Fruit fly (Drosophila melanogaster) whole organism, embryonic: Measurements from ENCODE around the gene peb.
A peak's percentile ranks its signal among the peaks of the same experiment; 100 is the strongest.

ENCODE experiments used
- Bdp1 ChIP-seq: fragments of 200-800 bp; sonication (Bioruptor generic); optimal IDR thresholded peaks from 3 replicates; lab custom pipeline; 2016; ENCODE audit warnings: missing biosample characterization, missing genetic modification characterization
- Blimp-1 ChIP-seq: fragments of 200-800 bp; sonication (Bioruptor generic); optimal IDR thresholded peaks from 3 replicates; lab custom pipeline; 2018; ENCODE audit warnings: missing biosample characterization, missing genetic modification characterization, mild to moderate bottlenecking, moderate library complexity, missing genetic modification reagents
- CG10565 ChIP-seq: fragments of 200-800 bp; sonication (Bioruptor generic); optimal IDR thresholded peaks from 3 replicates; lab custom pipeline; 2016; ENCODE audit warnings: missing biosample characterization, mild to moderate bottlenecking, missing genetic modification characterization
- CG12299 ChIP-seq: fragments of 200-800 bp; sonication (Bioruptor generic); optimal IDR thresholded peaks from 2 replicates; lab custom pipeline; 2018; ENCODE audit warnings: missing biosample characterization, mild to moderate bottlenecking, missing genetic modification characterization
- CG12391 ChIP-seq: fragments of 200-800 bp; sonication (Bioruptor generic); optimal IDR thresholded peaks from 3 replicates; lab custom pipeline; 2018; ENCODE audit warnings: missing biosample characterization, mild to moderate bottlenecking, missing genetic modification characterization, moderate library complexity
- CG15011 ChIP-seq: fragments of 200-800 bp; sonication (Bioruptor generic); optimal IDR thresholded peaks from 3 replicates; lab custom pipeline; 2018; ENCODE audit warnings: missing biosample characterization, mild to moderate bottlenecking, missing genetic modification characterization
- CG15514 ChIP-seq: fragments of 200-800 bp; sonication (Bioruptor generic); optimal IDR thresholded peaks from 3 replicates; lab custom pipeline; 2017; ENCODE audit warnings: missing biosample characterization, missing genetic modification characterization, mild to moderate bottlenecking, moderate library complexity, missing genetic modification reagents
- CG16863 ChIP-seq: fragments of 200-800 bp; sonication (Bioruptor generic); optimal IDR thresholded peaks from 3 replicates; lab custom pipeline; 2016; ENCODE audit warnings: missing biosample characterization, missing genetic modification characterization
- CG2712 ChIP-seq: fragments of 200-800 bp; optimal IDR thresholded peaks from 3 replicates; lab custom pipeline; 2019; ENCODE audit warnings: missing biosample characterization, mild to moderate bottlenecking, missing genetic modification characterization, moderate library complexity
- CG2889 ChIP-seq: fragments of 200-800 bp; sonication (Bioruptor generic); IDR thresholded peaks from 3 replicates; pipeline ENCODE4 v1.3.6; 2022; ENCODE audit warnings: missing biosample characterization, missing genetic modification characterization
- CG31388 ChIP-seq: fragments of 200-800 bp; sonication (Bioruptor generic); optimal IDR thresholded peaks from 2 replicates; lab custom pipeline; 2016; ENCODE audit warnings: missing biosample characterization, missing genetic modification characterization
- CG32772 ChIP-seq: fragments of 200-800 bp; sonication (Bioruptor generic); IDR thresholded peaks from 2 replicates; pipeline ENCODE4 v1.3.6; 2022; ENCODE audit warnings: missing biosample characterization, missing genetic modification characterization
- CG33557 ChIP-seq: fragments of 200-800 bp; sonication (Bioruptor generic); optimal IDR thresholded peaks from 2 replicates; lab custom pipeline; 2019; ENCODE audit warnings: missing biosample characterization, mild to moderate bottlenecking, missing genetic modification characterization, moderate library complexity
- CG3407 ChIP-seq: fragments of 200-800 bp; sonication (Bioruptor generic); optimal IDR thresholded peaks from 2 replicates; lab custom pipeline; 2018; ENCODE audit warnings: missing biosample characterization, mild to moderate bottlenecking, missing genetic modification characterization
- CG3726 ChIP-seq: fragments of 200-800 bp; sonication (Bioruptor generic); IDR thresholded peaks from 3 replicates; pipeline ENCODE4, ENCODE4 v1.3.6; 2022; ENCODE audit warnings: missing biosample characterization, missing genetic modification characterization
- CG4404 ChIP-seq: fragments of 200-800 bp; sonication (Bioruptor generic); IDR thresholded peaks from 2 replicates; pipeline ENCODE4 v1.3.6; 2022; ENCODE audit warnings: missing biosample characterization, missing genetic modification characterization
- CG4617 ChIP-seq: fragments of 200-800 bp; sonication (Bioruptor generic); optimal IDR thresholded peaks from 3 replicates; lab custom pipeline; 2016; ENCODE audit warnings: missing biosample characterization, missing genetic modification characterization, borderline replicate concordance
- CG6254 ChIP-seq: fragments of 200-800 bp; sonication (Bioruptor generic); optimal IDR thresholded peaks from 3 replicates; lab custom pipeline; 2017; ENCODE audit warnings: mild to moderate bottlenecking, missing biosample characterization, missing genetic modification reagents, missing genetic modification characterization
- CG6683 ChIP-seq: fragments of 200-800 bp; sonication (Bioruptor generic); optimal IDR thresholded peaks from 2 replicates; lab custom pipeline; 2017; ENCODE audit warnings: missing biosample characterization, mild to moderate bottlenecking, missing genetic modification characterization, missing genetic modification reagents
- CG7839 ChIP-seq: fragments of 200-800 bp; sonication (Bioruptor generic); optimal IDR thresholded peaks from 3 replicates; lab custom pipeline; 2018; ENCODE audit warnings: missing biosample characterization, mild to moderate bottlenecking, missing genetic modification characterization, moderate library complexity
- CG8290 ChIP-seq, 3 experiments: fragments of 200-800 bp; sonication (Bioruptor generic); optimal IDR thresholded peaks; 2 replicates each; lab custom pipeline; 2016 to 2019; ENCODE audit warnings: missing biosample characterization in 3 of 3, missing genetic modification characterization in 3 of 3, mild to moderate bottlenecking in 2 of 3, moderate library complexity in 1 of 3
- CG8765 ChIP-seq: fragments of 200-800 bp; sonication (Bioruptor generic); IDR thresholded peaks from 2 replicates; pipeline ENCODE4 v1.3.6; 2022; ENCODE audit warnings: missing biosample characterization, missing genetic modification characterization
- CG8944 ChIP-seq: fragments of 200-800 bp; sonication (Bioruptor generic); optimal IDR thresholded peaks from 3 replicates; lab custom pipeline; 2016; ENCODE audit warnings: missing biosample characterization, missing genetic modification characterization
- Dad ChIP-seq: fragments of 200-800 bp; sonication (Bioruptor generic); optimal IDR thresholded peaks from 3 replicates; lab custom pipeline; 2016; ENCODE audit warnings: missing biosample characterization, missing genetic modification characterization
- Gsc ChIP-seq: fragments of 200-800 bp; sonication (Bioruptor generic); IDR thresholded peaks from 2 replicates; pipeline ENCODE4 v1.3.6; 2022; ENCODE audit warnings: missing biosample characterization, missing genetic modification characterization
- HLH54F ChIP-seq: fragments of 200-800 bp; sonication (Bioruptor generic); optimal IDR thresholded peaks from 3 replicates; lab custom pipeline; 2016; ENCODE audit warnings: missing biosample characterization, missing genetic modification characterization
- Mes4 ChIP-seq: fragments of 200-800 bp; sonication (Bioruptor generic); optimal IDR thresholded peaks from 2 replicates; lab custom pipeline; 2016; ENCODE audit warnings: missing biosample characterization, missing genetic modification characterization
- Nf-YB ChIP-seq: fragments of 200-800 bp; sonication (Bioruptor generic); optimal IDR thresholded peaks from 3 replicates; lab custom pipeline; 2019; ENCODE audit warnings: missing biosample characterization, mild to moderate bottlenecking, missing genetic modification characterization, moderate library complexity
- Optix ChIP-seq: fragments of 200-800 bp; sonication (Bioruptor generic); IDR thresholded peaks from 3 replicates; pipeline ENCODE4 v1.3.6; 2022; ENCODE audit warnings: missing biosample characterization, missing genetic modification characterization
- Taf1 ChIP-seq: fragments of 200-800 bp; sonication (Bioruptor generic); IDR thresholded peaks from 2 replicates; pipeline ENCODE4 v1.3.6; 2022; ENCODE audit warnings: missing biosample characterization, missing genetic modification characterization
- Vsx1 ChIP-seq: fragments of 200-800 bp; sonication (Bioruptor generic); optimal IDR thresholded peaks from 2 replicates; lab custom pipeline; 2017; ENCODE audit warnings: missing biosample characterization, mild to moderate bottlenecking, missing genetic modification characterization, missing genetic modification reagents
- ac ChIP-seq: fragments of 200-800 bp; sonication (Bioruptor generic); optimal IDR thresholded peaks from 3 replicates; lab custom pipeline; 2017; ENCODE audit warnings: missing biosample characterization, mild to moderate bottlenecking, missing genetic modification characterization
- corto ChIP-seq: fragments of 200-800 bp; sonication (Bioruptor generic); optimal IDR thresholded peaks from 2 replicates; lab custom pipeline; 2016; ENCODE audit warnings: missing biosample characterization, mild to moderate bottlenecking, missing genetic modification characterization, moderate library complexity
- eyg ChIP-seq: fragments of 200-800 bp; sonication (Bioruptor generic); optimal IDR thresholded peaks from 3 replicates; lab custom pipeline; 2016; ENCODE audit warnings: missing biosample characterization, missing genetic modification characterization
- ftz-f1 ChIP-seq: fragments of 200-800 bp; sonication (Bioruptor generic); optimal IDR thresholded peaks from 2 replicates; lab custom pipeline; 2016; ENCODE audit warnings: missing biosample characterization, missing genetic modification characterization
- inv ChIP-seq: fragments of 200-800 bp; sonication (Bioruptor generic); IDR thresholded peaks from 2 replicates; pipeline ENCODE4 v1.3.6; 2022; ENCODE audit warnings: missing biosample characterization, missing genetic modification characterization; ENCODE audit not compliant: partially characterized antibody
- lola ChIP-seq, 3 experiments: fragments of >200 bp in 2 of 3; fragments of 200-800 bp in 1 of 3; sonication (Bioruptor generic) in 1 of 3; optimal IDR thresholded peaks; 2 replicates each; lab custom pipeline; 2017 to 2019; ENCODE audit warnings: missing biosample characterization in 3 of 3, missing genetic modification characterization in 3 of 3, mild to moderate bottlenecking in 1 of 3, moderate library complexity in 1 of 3
- nau ChIP-seq: fragments of 200-800 bp; sonication (Bioruptor generic); optimal IDR thresholded peaks from 3 replicates; lab custom pipeline; 2017; ENCODE audit warnings: missing biosample characterization, mild to moderate bottlenecking, missing genetic modification characterization, missing genetic modification reagents
- nerfin-2 ChIP-seq: fragments of 200-800 bp; sonication (Bioruptor generic); IDR thresholded peaks from 2 replicates; pipeline ENCODE4 v1.3.6; 2022; ENCODE audit warnings: missing biosample characterization, missing genetic modification characterization; ENCODE audit not compliant: partially characterized antibody
- otp ChIP-seq: fragments of 200-800 bp; sonication (Bioruptor generic); IDR thresholded peaks from 3 replicates; pipeline ENCODE4, ENCODE4 v1.3.6; 2022; ENCODE audit warnings: missing biosample characterization, missing genetic modification characterization
- pan ChIP-seq, 4 experiments: fragments of >200 bp in 3 of 4; fragments of 200-800 bp in 1 of 4; sonication (Bioruptor generic) in 1 of 4; optimal IDR thresholded peaks in 3 of 4; IDR thresholded peaks in 1 of 4; 2 replicates each; pipeline versions ENCODE4 v1.3.6 to Lab custom; 2017 to 2022; ENCODE audit warnings: missing biosample characterization in 2 of 4, missing genetic modification characterization in 2 of 4, mixed read lengths in 1 of 4
- rib ChIP-seq: fragments of 200-800 bp; sonication (Bioruptor generic); IDR thresholded peaks from 2 replicates; pipeline ENCODE4 v1.3.6; 2022; ENCODE audit warnings: missing biosample characterization, missing genetic modification characterization
- ro ChIP-seq: fragments of 200-800 bp; sonication (Bioruptor generic); IDR thresholded peaks from 2 replicates; pipeline ENCODE4 v1.3.6; 2022; ENCODE audit warnings: missing biosample characterization, missing genetic modification characterization
- schlank ChIP-seq: fragments of 200-800 bp; sonication (Bioruptor generic); optimal IDR thresholded peaks from 2 replicates; lab custom pipeline; 2018; ENCODE audit warnings: missing biosample characterization, mild to moderate bottlenecking, missing genetic modification characterization
- sr ChIP-seq: fragments of 200-800 bp; sonication (Bioruptor generic); IDR thresholded peaks from 3 replicates; pipeline ENCODE4 v1.3.6; 2022; ENCODE audit warnings: missing biosample characterization, missing genetic modification characterization
- tio ChIP-seq: fragments of 200-800 bp; sonication (Bioruptor generic); optimal IDR thresholded peaks from 2 replicates; lab custom pipeline; 2017; ENCODE audit warnings: missing biosample characterization, missing genetic modification characterization, inconsistent platforms
- trem ChIP-seq: fragments of 200-800 bp; optimal IDR thresholded peaks from 3 replicates; lab custom pipeline; 2019; ENCODE audit warnings: missing biosample characterization, mild to moderate bottlenecking, missing genetic modification characterization, moderate library complexity

The peb gene

dm6 chrX:4666650-4667360 is 49.4 kb downstream of the peb start, which contains the start of gene CG3009 (continued):
- TF ChIP-seq CG15514 (GFP tag; lab: Kevin White, UChicago) (peak; percentile 95), Vsx1 (peak; percentile 92), Bdp1 (GFP tag; lab: Kevin White, UChicago) (peak; percentile 92), CG3726 (peak; percentile 94), Optix (GFP tag; lab: Robert Waterston, UW) (peak; percentile 98), CG31388 (GFP tag; lab: Kevin White, UChicago) (peak; percentile 94), CG3407 (GFP tag; lab: Kevin White, UChicago) (peak; percentile 92), CG4617 (GFP tag; lab: Kevin White, UChicago) (peak; percentile 96), nerfin-2 (no peak), CG4404 (peak; percentile 94), inv (GFP tag; lab: Robert Waterston, UW) (no peak), pan (optimal IDR thresholded peaks at IDR 0.05; lab: Kevin White, UChicago) (no peak), pan (GFP tag; optimal IDR thresholded peaks at IDR 0.05 in 1 of 2, IDR thresholded peaks at IDR 0.05 in 1 of 2) (peak in 1 of 2 experiments; percentile 98), eyg (peak; percentile 97), Taf1 (GFP tag; lab: Robert Waterston, UW) (peak; percentile 95), CG33557 (GFP tag; lab: Kevin White, UChicago) (peak; percentile 79), Mes4 (GFP tag; lab: Kevin White, UChicago) (peak; percentile 97), ro (GFP tag; lab: Robert Waterston, UW) (peak; percentile 87), Gsc (GFP tag; lab: Robert Waterston, UW) (peak; percentile 93), Blimp-1 (GFP tag; lab: Kevin White, UChicago) (peak; percentile 94), CG15011 (GFP tag; lab: Kevin White, UChicago) (peak; percentile 94), trem (peak; percentile 89), ac (GFP tag; lab: Kevin White, UChicago) (peak; percentile 75), CG6683 (GFP tag; lab: Kevin White, UChicago) (peak; percentile 95), corto (peak; percentile 88), CG8944 (GFP tag; lab: Kevin White, UChicago) (peak; percentile 98), otp (peak; percentile 95), tio (GFP tag; lab: Kevin White, UChicago) (peak; percentile 93), CG7839 (tag; lab: Kevin White, UChicago) (peak; percentile 98), CG32772 (GFP tag; lab: Robert Waterston, UW) (peak; percentile 97), CG16863 (GFP tag; lab: Kevin White, UChicago) (peak; percentile 97), nau (GFP tag; lab: Kevin White, UChicago) (peak; percentile 96), sr (peak; percentile 99), CG12299 (tag; lab: Kevin White, UChicago) (peak; percentile 96), CG8765 (peak; percentile 89), rib (GFP tag; lab: Robert Waterston, UW) (peak; percentile 97), CG2889 (GFP tag; lab: Robert Waterston, UW) (peak; percentile 95), Dad (GFP tag; lab: Kevin White, UChicago) (peak; percentile 98), CG2712 (tag; lab: Kevin White, UChicago) (peak; percentile 95), CG12391 (tag; lab: Kevin White, UChicago) (peak; percentile 96), HLH54F (GFP tag; lab: Kevin White, UChicago) (peak; percentile 98), lola (GFP tag; optimal IDR thresholded peaks at IDR 0.05; lab: Kevin White, UChicago) (peak in 1 of 3 experiments; percentile 86), schlank (tag; lab: Kevin White, UChicago) (peak; percentile 97), CG10565 (GFP tag; lab: Kevin White, UChicago) (peak; percentile 80), CG8290 (GFP tag; optimal IDR thresholded peaks at IDR 0.05; lab: Kevin White, UChicago) (peak; percentile 90), CG8290 (tag; optimal IDR thresholded peaks at IDR 0.05; lab: Kevin White, UChicago) (peak; percentile 78 to 98), Nf-YB (peak; percentile 84), ftz-f1 (GFP tag; lab: Kevin White, UChicago) (peak; percentile 93), CG6254 (GFP tag; lab: Kevin White, UChicago) (peak; percentile 92)
